Worm (Caenorhabditis elegans): ENCODE results near the gene gna-1.

Gene gna-1

ce11 chrV:10338305-10338992, 18.5 kb upstream of the gna-1 start, which contains the start of gene arx-2:
TSS of gene arx-2 (minus strand) at chrV:10338355.
- TF ChIP-seq hsf-1 (GFP tag; IDR thresholded peaks at IDR 0.05), result no peak
- TF ChIP-seq egl-44 (GFP tag; IDR thresholded peaks at IDR 0.05), result no peak
- TF ChIP-seq bed-1 (GFP tag; IDR thresholded peaks at IDR 0.05), result no peak
- no peak for TF ChIP-seq bed-2 (GFP tag; IDR thresholded peaks at IDR 0.05)
- no peak for TF ChIP-seq pha-4 (tag; optimal IDR thresholded peaks at IDR 0.05)
- no peak for TF ChIP-seq efl-1 (GFP tag; optimal IDR thresholded peaks at IDR 0.05)
- peak; percentile 61 for TF ChIP-seq mcd-1 (GFP tag; IDR thresholded peaks at IDR 0.05)
- TF ChIP-seq attf-5 (GFP tag; optimal IDR thresholded peaks at IDR 0.05), result no peak
- TF ChIP-seq lin-54 (GFP tag; optimal IDR thresholded peaks at IDR 0.05), result peak; percentile 32
- no peak for TF ChIP-seq nhr-90 (tag; optimal IDR thresholded peaks at IDR 0.05)
- no peak for TF ChIP-seq lag-1 (GFP tag; IDR thresholded peaks at IDR 0.05)
- no peak for TF ChIP-seq athp-1 (tag; optimal IDR thresholded peaks at IDR 0.05)
- no peak for TF ChIP-seq Y79H2A.3 (GFP tag; conservative IDR thresholded peaks at IDR 0.05)
- no peak for TF ChIP-seq snpc-4 (GFP tag; optimal IDR thresholded peaks at IDR 0.05)
- TF ChIP-seq snpc-4 (tag; optimal IDR thresholded peaks at IDR 0.05), result peak in 1 of 4 experiments; percentile 15
- TF ChIP-seq ZK185.1 (tag; optimal IDR thresholded peaks at IDR 0.05; ENCODE audit: poor library complexity, severe bottlenecking), result no peak
- no peak for TF ChIP-seq F52B5.7 (tag; optimal IDR thresholded peaks at IDR 0.05)
- no peak for TF ChIP-seq mxl-1 (tag; optimal IDR thresholded peaks at IDR 0.05)
- no peak for TF ChIP-seq hlh-12 (tag; optimal IDR thresholded peaks at IDR 0.05)
- no peak for TF ChIP-seq hrde-1 (tag; optimal IDR thresholded peaks at IDR 0.05; ENCODE audit: borderline replicate concordance)
- no peak for TF ChIP-seq lin-35 (GFP tag; optimal IDR thresholded peaks at IDR 0.05)
- TF ChIP-seq lsl-1 (GFP tag; optimal IDR thresholded peaks at IDR 0.05), result peak; percentile 5
- TF ChIP-seq ama-1 (optimal IDR thresholded peaks at IDR 0.05), result no peak
- TF ChIP-seq ama-1 (GFP tag; optimal IDR thresholded peaks at IDR 0.05), result no peak
- TF ChIP-seq nhr-80 (tag; optimal IDR thresholded peaks at IDR 0.05), result peak; percentile 7
- TF ChIP-seq C17E4.6 (GFP tag; IDR thresholded peaks at IDR 0.05), result no peak
- TF ChIP-seq F23B12.7 (tag; optimal IDR thresholded peaks at IDR 0.05; ENCODE audit: insufficient read depth), result peak; percentile 38
- TF ChIP-seq ztf-25 (GFP tag; IDR thresholded peaks at IDR 0.05), result no peak
- TF ChIP-seq ceh-79 (tag; optimal IDR thresholded peaks at IDR 0.05), result no peak
- TF ChIP-seq F37B4.10 (GFP tag; IDR thresholded peaks at IDR 0.05), result no peak
- no peak for TF ChIP-seq let-607 (tag; optimal IDR thresholded peaks at IDR 0.05)
- TF ChIP-seq pbrm-1 (GFP tag; IDR thresholded peaks at IDR 0.05), result no peak
- TF ChIP-seq snpc-1.3 (tag; optimal IDR thresholded peaks at IDR 0.05; ENCODE audit: insufficient read depth), result no peak
- no peak for TF ChIP-seq F33H1.4 (GFP tag; IDR thresholded peaks at IDR 0.05)
- TF ChIP-seq hmg-1.2 (GFP tag; IDR thresholded peaks at IDR 0.05), result peak; percentile 43; the same call in 1 of the 2 replicates
- TF ChIP-seq ceh-40 (GFP tag; IDR thresholded peaks at IDR 0.05), result no peak
- no peak for TF ChIP-seq Y56A3A.18 (GFP tag; IDR thresholded peaks at IDR 0.05)
- TF ChIP-seq egl-18 (GFP tag; IDR thresholded peaks at IDR 0.05), result no peak
- no peak for TF ChIP-seq repo-1 (tag; optimal IDR thresholded peaks at IDR 0.05)
- TF ChIP-seq hlh-26 (GFP tag; conservative IDR thresholded peaks at IDR 0.05), result no peak
- TF ChIP-seq F57A8.1 (GFP tag; optimal IDR thresholded peaks at IDR 0.05), result no peak
- no peak for TF ChIP-seq Y67H2A.10 (GFP tag; conservative IDR thresholded peaks at IDR 0.05)
- peak; percentile 43 for TF ChIP-seq ztf-18 (tag; optimal IDR thresholded peaks at IDR 0.05)
- peak; percentile 17 for TF ChIP-seq snpc-1.1 (tag; optimal IDR thresholded peaks at IDR 0.05; ENCODE audit: insufficient read depth)
